Fruit fly (Drosophila melanogaster) whole organism, embryonic: Measurements from ENCODE around the gene ftz-f1.

ENCODE experiments used
- CG1602 ChIP-seq: fragments of 200-800 bp; sonication (Bioruptor generic); optimal IDR thresholded peaks from 3 replicates; lab custom pipeline; 2016; ENCODE audit warnings: missing biosample characterization, missing genetic modification characterization
- Doc3 ChIP-seq: fragments of 200-800 bp; sonication (Bioruptor generic); IDR thresholded peaks from 3 replicates; pipeline ENCODE4 v1.3.6; 2022; ENCODE audit warnings: missing biosample characterization, missing genetic modification characterization; ENCODE audit not compliant: partially characterized antibody
- GATAe ChIP-seq: fragments of 200-800 bp; sonication (Bioruptor generic); conservative IDR thresholded peaks from 2 replicates; pipeline ENCODE4 v1.3.6; 2022; ENCODE audit warnings: missing biosample characterization, missing genetic modification characterization
- nmo ChIP-seq: fragments of 200-800 bp; sonication (Bioruptor generic); optimal IDR thresholded peaks from 2 replicates; lab custom pipeline; 2018; ENCODE audit warnings: missing biosample characterization, mild to moderate bottlenecking, missing genetic modification characterization, moderate library complexity

DNA sequence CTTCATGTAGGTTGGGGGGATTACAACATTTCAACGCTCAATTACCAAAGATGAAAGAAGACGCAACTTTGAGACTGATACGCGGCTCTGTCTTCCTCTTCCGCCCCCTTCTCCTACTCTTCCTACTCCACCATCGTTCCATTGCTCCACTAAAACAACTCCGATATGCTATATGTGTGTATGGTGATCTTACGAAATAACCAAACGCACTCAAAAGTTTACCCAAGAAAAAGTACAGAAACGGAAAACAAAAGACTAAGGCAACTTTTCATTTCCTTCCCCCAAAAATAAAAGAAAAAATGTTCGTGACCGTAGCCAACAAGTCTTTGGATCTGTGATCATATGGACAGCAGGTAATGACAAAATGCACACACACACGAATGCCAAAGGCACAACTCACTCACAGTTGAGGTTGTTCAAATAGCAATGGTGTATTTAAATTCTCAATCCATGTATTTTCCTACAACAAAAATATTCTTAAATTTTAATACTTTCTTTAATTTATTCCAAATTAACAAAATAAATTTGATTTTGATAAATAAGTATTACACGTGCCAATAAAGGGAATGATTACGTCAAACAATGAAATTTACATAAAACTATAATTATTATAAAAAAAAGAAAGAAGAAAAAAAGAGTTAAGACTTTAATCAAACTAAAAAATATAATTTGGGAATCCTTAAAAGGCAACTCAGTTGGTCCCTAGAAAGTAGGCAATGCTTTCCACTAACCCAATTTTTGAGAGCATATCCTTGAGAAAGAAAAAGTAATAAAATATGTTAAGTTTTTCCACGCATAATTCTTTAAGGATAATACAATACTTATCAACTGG lies 32.9 kb downstream of the ftz-f1 start:
- peak; percentile 37 for TF ChIP-seq nmo (GFP tag; lab: Kevin White, UChicago)
- no peak for TF ChIP-seq Doc3 (GFP tag; lab: Robert Waterston, UW)
- no peak for TF ChIP-seq CG1602 (GFP tag; lab: Kevin White, UChicago)
- TF ChIP-seq GATAe (GFP tag; lab: Robert Waterston, UW), result no peak
